Fruit fly (Drosophila melanogaster) whole organism: ENCODE results near the gene Tet.

Experiments used
- CG8478 ChIP-seq: fragments of >200 bp; optimal IDR thresholded peaks from 2 replicates; lab custom pipeline; 2018; ENCODE audit warnings: inconsistent platforms
- Dll ChIP-seq: fragments of >200 bp; optimal IDR thresholded peaks from 2 replicates; lab custom pipeline; 2017
- pan ChIP-seq: fragments of >200 bp; optimal IDR thresholded peaks from 2 replicates; lab custom pipeline; 2017
- psq ChIP-seq: fragments of >200 bp; optimal IDR thresholded peaks from 2 replicates; lab custom pipeline; 2017
- usp ChIP-seq: fragments of >200 bp; optimal IDR thresholded peaks from 2 replicates; lab custom pipeline; 2017; ENCODE audit warnings: missing biosample characterization, missing genetic modification characterization, mixed read lengths

DNA sequence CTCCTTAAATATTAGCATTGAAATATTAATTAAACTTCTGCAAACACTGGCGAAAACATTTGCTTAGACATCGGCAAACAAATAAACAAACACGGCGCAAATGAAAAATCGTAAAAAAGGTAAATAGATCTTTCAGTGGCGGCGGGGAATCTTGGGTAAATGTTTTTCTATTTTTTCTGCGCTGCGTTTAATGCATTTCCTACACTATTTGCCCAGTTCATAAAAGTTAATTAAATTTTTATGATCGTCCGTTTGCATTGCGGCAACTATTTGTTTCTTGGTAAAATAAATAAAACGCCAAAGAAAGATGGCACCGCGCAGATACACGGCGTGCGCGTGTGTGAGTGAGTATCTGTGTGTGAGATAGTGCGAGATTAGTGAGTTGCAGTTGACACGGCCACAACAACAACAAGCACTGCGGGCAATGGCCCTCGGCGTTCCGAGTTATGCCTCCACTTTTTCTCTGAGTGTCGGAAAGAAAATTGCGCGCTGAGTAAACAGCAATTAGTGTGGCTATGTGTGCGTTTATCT is 80.4 kb downstream of the Tet start:
- TF ChIP-seq CG8478 (lab: Kevin White, UChicago) (no peak), usp (GFP tag; lab: Kevin White, UChicago) (no peak), psq (lab: Kevin White, UChicago) (no peak), pan (no peak), Dll (lab: Kevin White, UChicago) (no peak)
